Fruit fly (Drosophila melanogaster) whole organism, embryonic: ENCODE data around the gene brun.

Experiments
- Ada2b ChIP-seq: fragments of 200-800 bp; sonication (Bioruptor generic); IDR thresholded peaks from 2 replicates; pipeline ENCODE4 v1.3.6; 2022; ENCODE audit warnings: missing biosample characterization, missing genetic modification characterization
- BEAF-32 ChIP-seq: fragments of 200-800 bp; sonication (Bioruptor generic); optimal IDR thresholded peaks from 3 replicates; lab custom pipeline; 2017; ENCODE audit warnings: missing biosample characterization, missing genetic modification characterization, mild to moderate bottlenecking, moderate library complexity, missing genetic modification reagents
- Blimp-1 ChIP-seq: fragments of 200-800 bp; sonication (Bioruptor generic); optimal IDR thresholded peaks from 3 replicates; lab custom pipeline; 2018; ENCODE audit warnings: missing biosample characterization, missing genetic modification characterization, mild to moderate bottlenecking, moderate library complexity, missing genetic modification reagents
- CG10979 ChIP-seq: fragments of 200-800 bp; sonication (Bioruptor generic); optimal IDR thresholded peaks from 2 replicates; lab custom pipeline; 2018; ENCODE audit warnings: missing biosample characterization, mild to moderate bottlenecking, missing genetic modification characterization, moderate library complexity
- CG11504 ChIP-seq: fragments of 200-800 bp; sonication (Bioruptor generic); optimal IDR thresholded peaks from 3 replicates; lab custom pipeline; 2019; ENCODE audit warnings: missing biosample characterization, mild to moderate bottlenecking, missing genetic modification characterization, moderate library complexity
- CG13424 ChIP-seq: fragments of 200-800 bp; sonication (Bioruptor generic); optimal IDR thresholded peaks from 2 replicates; lab custom pipeline; 2019; ENCODE audit warnings: missing biosample characterization, mild to moderate bottlenecking, missing genetic modification characterization, moderate library complexity
- CG14667 ChIP-seq: fragments of 200-800 bp; sonication (Bioruptor generic); IDR thresholded peaks from 2 replicates; pipeline ENCODE4 v1.3.6; 2022; ENCODE audit warnings: missing biosample characterization, missing genetic modification characterization
- CG15514 ChIP-seq: fragments of 200-800 bp; sonication (Bioruptor generic); optimal IDR thresholded peaks from 3 replicates; lab custom pipeline; 2017; ENCODE audit warnings: missing biosample characterization, missing genetic modification characterization, mild to moderate bottlenecking, moderate library complexity, missing genetic modification reagents
- CG16813 ChIP-seq: fragments of 200-800 bp; sonication (Bioruptor generic); IDR thresholded peaks from 3 replicates; pipeline ENCODE4 v1.3.6; 2022; ENCODE audit warnings: missing biosample characterization, missing genetic modification characterization; ENCODE audit not compliant: partially characterized antibody
- CG31441 ChIP-seq: fragments of 200-800 bp; sonication (Bioruptor generic); IDR thresholded peaks from 2 replicates; pipeline ENCODE4 v1.3.6; 2022; ENCODE audit warnings: missing biosample characterization, missing genetic modification characterization
- CG34376 ChIP-seq: fragments of 200-800 bp; sonication (Bioruptor generic); optimal IDR thresholded peaks from 2 replicates; lab custom pipeline; 2018; ENCODE audit warnings: missing biosample characterization, mild to moderate bottlenecking, missing genetic modification characterization
- CG4360 ChIP-seq: fragments of 200-800 bp; sonication (Bioruptor generic); IDR thresholded peaks from 2 replicates; pipeline ENCODE4 v1.3.6; 2022; ENCODE audit warnings: missing biosample characterization, missing genetic modification characterization
- CG4854 ChIP-seq: fragments of 200-800 bp; sonication (Bioruptor generic); optimal IDR thresholded peaks from 2 replicates; lab custom pipeline; 2016; ENCODE audit warnings: missing biosample characterization, missing genetic modification characterization, inconsistent platforms
- CG7271 ChIP-seq: fragments of 200-800 bp; sonication (Bioruptor generic); optimal IDR thresholded peaks from 2 replicates; lab custom pipeline; 2018; ENCODE audit warnings: missing biosample characterization, mild to moderate bottlenecking, missing genetic modification characterization, moderate library complexity
- CG8359 ChIP-seq: fragments of 200-800 bp; sonication (Bioruptor generic); optimal IDR thresholded peaks from 2 replicates; lab custom pipeline; 2017; ENCODE audit warnings: missing biosample characterization, mild to moderate bottlenecking, missing genetic modification characterization, borderline replicate concordance
- CG9609 ChIP-seq: fragments of 200-800 bp; sonication (Bioruptor generic); optimal IDR thresholded peaks from 3 replicates; lab custom pipeline; 2016; ENCODE audit warnings: missing biosample characterization, missing genetic modification characterization
- Chrac-16 ChIP-seq: fragments of 200-800 bp; sonication (Bioruptor generic); optimal IDR thresholded peaks from 3 replicates; lab custom pipeline; 2016; ENCODE audit warnings: missing biosample characterization, missing genetic modification characterization
- Dad ChIP-seq: fragments of 200-800 bp; sonication (Bioruptor generic); optimal IDR thresholded peaks from 3 replicates; lab custom pipeline; 2016; ENCODE audit warnings: missing biosample characterization, missing genetic modification characterization
- Dp ChIP-seq: fragments of 200-800 bp; sonication (Bioruptor generic); optimal IDR thresholded peaks from 2 replicates; lab custom pipeline; 2018; ENCODE audit warnings: missing biosample characterization, mild to moderate bottlenecking, missing genetic modification characterization, moderate library complexity
- Hand ChIP-seq: fragments of 200-800 bp; sonication (Bioruptor generic); optimal IDR thresholded peaks from 2 replicates; lab custom pipeline; 2017; ENCODE audit warnings: mild to moderate bottlenecking, missing biosample characterization, missing genetic modification reagents, missing genetic modification characterization
- Mad ChIP-seq: fragments of 200-800 bp; sonication (Bioruptor generic); optimal IDR thresholded peaks from 2 replicates; lab custom pipeline; 2016; ENCODE audit warnings: missing biosample characterization, missing genetic modification characterization
- Med ChIP-seq: fragments of 200-800 bp; sonication (Bioruptor generic); peaks from one replicate; lab custom pipeline; 2016; ENCODE audit warnings: missing biosample characterization, missing genetic modification characterization, mild to moderate bottlenecking, inconsistent platforms, moderate library complexity
- NFAT ChIP-seq: fragments of 200-800 bp; sonication (Bioruptor generic); IDR thresholded peaks from 2 replicates; pipeline ENCODE4 v1.3.6; 2022; ENCODE audit warnings: missing biosample characterization, missing genetic modification characterization
- Nf-YC ChIP-seq: fragments of 200-800 bp; optimal IDR thresholded peaks from 3 replicates; lab custom pipeline; 2019; ENCODE audit warnings: missing biosample characterization, mild to moderate bottlenecking, missing genetic modification characterization, moderate library complexity
- Pdp1 ChIP-seq, 2 experiments: fragments of 200-800 bp; sonication (Bioruptor generic); optimal IDR thresholded peaks; 3 replicates each; lab custom pipeline; 2016; ENCODE audit warnings: missing biosample characterization in 2 of 2, missing genetic modification characterization in 2 of 2, mild to moderate bottlenecking in 1 of 2, moderate library complexity in 1 of 2
- Poxn ChIP-seq: fragments of 200-800 bp; sonication (Bioruptor generic); IDR thresholded peaks from 2 replicates; pipeline ENCODE4 v1.3.6; 2022; ENCODE audit warnings: missing biosample characterization, missing genetic modification characterization
- Ptx1 ChIP-seq: fragments of 200-800 bp; sonication (Bioruptor generic); IDR thresholded peaks from 2 replicates; pipeline ENCODE4 v1.3.6; 2022; ENCODE audit warnings: missing biosample characterization, missing genetic modification characterization
- bab2 ChIP-seq: fragments of 200-800 bp; sonication (Bioruptor generic); optimal IDR thresholded peaks from 2 replicates; lab custom pipeline; 2016; ENCODE audit warnings: missing biosample characterization, missing genetic modification characterization
- bsh ChIP-seq, 2 experiments: fragments of 200-800 bp; sonication (Bioruptor generic); optimal IDR thresholded peaks; 2 replicates each; lab custom pipeline; 2017 to 2018; ENCODE audit warnings: mild to moderate bottlenecking in 2 of 2, missing biosample characterization in 2 of 2, missing genetic modification characterization in 2 of 2, moderate library complexity in 1 of 2
- chm ChIP-seq: fragments of 200-800 bp; sonication (Bioruptor generic); IDR thresholded peaks from 2 replicates; pipeline ENCODE4 v1.3.6; 2022; ENCODE audit warnings: missing biosample characterization, missing genetic modification characterization
- chn ChIP-seq: fragments of 200-800 bp; sonication (Bioruptor generic); optimal IDR thresholded peaks from 2 replicates; lab custom pipeline; 2016; ENCODE audit warnings: missing biosample characterization, missing genetic modification characterization
- dmrt99B ChIP-seq: fragments of 200-800 bp; sonication (Bioruptor generic); optimal IDR thresholded peaks from 2 replicates; lab custom pipeline; 2018; ENCODE audit warnings: missing biosample characterization, mild to moderate bottlenecking, missing genetic modification characterization, moderate library complexity
- ftz-f1 ChIP-seq: fragments of 200-800 bp; sonication (Bioruptor generic); optimal IDR thresholded peaks from 2 replicates; lab custom pipeline; 2016; ENCODE audit warnings: missing biosample characterization, missing genetic modification characterization
- grau ChIP-seq: fragments of 200-800 bp; optimal IDR thresholded peaks from 3 replicates; lab custom pipeline; 2019; ENCODE audit warnings: missing biosample characterization, mild to moderate bottlenecking, missing genetic modification characterization, moderate library complexity
- lmd ChIP-seq: fragments of 200-800 bp; sonication (Bioruptor generic); IDR thresholded peaks from 2 replicates; pipeline ENCODE4 v1.3.6; 2022; ENCODE audit warnings: missing biosample characterization, missing genetic modification characterization
- nerfin-2 ChIP-seq: fragments of 200-800 bp; sonication (Bioruptor generic); IDR thresholded peaks from 2 replicates; pipeline ENCODE4 v1.3.6; 2022; ENCODE audit warnings: missing biosample characterization, missing genetic modification characterization; ENCODE audit not compliant: partially characterized antibody
- odd ChIP-seq: fragments of 200-800 bp; sonication (Bioruptor generic); optimal IDR thresholded peaks from 2 replicates; lab custom pipeline; 2017; ENCODE audit warnings: missing biosample characterization, mild to moderate bottlenecking, missing genetic modification characterization
- org-1 ChIP-seq: fragments of 200-800 bp; sonication (Bioruptor generic); optimal IDR thresholded peaks from 2 replicates; lab custom pipeline; 2017; ENCODE audit warnings: missing biosample characterization, missing genetic modification characterization
- otp ChIP-seq: fragments of 200-800 bp; sonication (Bioruptor generic); IDR thresholded peaks from 3 replicates; pipeline ENCODE4, ENCODE4 v1.3.6; 2022; ENCODE audit warnings: missing biosample characterization, missing genetic modification characterization
- prd ChIP-seq, 3 experiments: fragments of >200 bp in 2 of 3; fragments of 200-800 bp in 1 of 3; sonication (Bioruptor generic) in 1 of 3; optimal IDR thresholded peaks in 2 of 3; IDR thresholded peaks in 1 of 3; 2 replicates in 2 of 3; 3 replicates in 1 of 3; pipeline versions ENCODE4 v1.3.6 to Lab custom; 2017 to 2022; ENCODE audit warnings: missing biosample characterization in 1 of 3, missing genetic modification characterization in 1 of 3
- sima ChIP-seq: fragments of 200-800 bp; sonication (Bioruptor generic); optimal IDR thresholded peaks from 2 replicates; lab custom pipeline; 2016; ENCODE audit warnings: missing biosample characterization, missing genetic modification characterization
- slbo ChIP-seq: fragments of 200-800 bp; sonication (Bioruptor generic); IDR thresholded peaks from 2 replicates; pipeline ENCODE4 v1.3.6; 2022; ENCODE audit warnings: missing biosample characterization, missing genetic modification characterization
- sr ChIP-seq: fragments of 200-800 bp; sonication (Bioruptor generic); IDR thresholded peaks from 3 replicates; pipeline ENCODE4 v1.3.6; 2022; ENCODE audit warnings: missing biosample characterization, missing genetic modification characterization
- tio ChIP-seq: fragments of 200-800 bp; sonication (Bioruptor generic); optimal IDR thresholded peaks from 2 replicates; lab custom pipeline; 2017; ENCODE audit warnings: missing biosample characterization, missing genetic modification characterization, inconsistent platforms
- trem ChIP-seq: fragments of 200-800 bp; optimal IDR thresholded peaks from 3 replicates; lab custom pipeline; 2019; ENCODE audit warnings: missing biosample characterization, mild to moderate bottlenecking, missing genetic modification characterization, moderate library complexity
- vvl ChIP-seq: fragments of 200-800 bp; sonication (Bioruptor generic); IDR thresholded peaks from 2 replicates; pipeline ENCODE4 v1.3.6; 2022; ENCODE audit warnings: missing biosample characterization, missing genetic modification characterization
- zf30C ChIP-seq: fragments of 200-800 bp; sonication (Bioruptor generic); optimal IDR thresholded peaks from 3 replicates; lab custom pipeline; 2018; ENCODE audit warnings: missing biosample characterization, mild to moderate bottlenecking, missing genetic modification characterization
- zfh2 ChIP-seq: fragments of 200-800 bp; sonication (Bioruptor generic); optimal IDR thresholded peaks from 2 replicates; lab custom pipeline; 2016; ENCODE audit warnings: missing biosample characterization, missing genetic modification characterization

Gene brun

dm6 chr2L:20649891-20650290 is 6.1 kb downstream of the brun start, which contains the start of gene CG2611 (continued):
- TF ChIP-seq sima (GFP tag; lab: Kevin White, UChicago), result no peak
- peak; percentile 48 for TF ChIP-seq chn
- TF ChIP-seq grau (tag; lab: Kevin White, UChicago), result peak; percentile 98
- peak; percentile 99 for TF ChIP-seq trem (tag; lab: Kevin White, UChicago)
- TF ChIP-seq prd (optimal IDR thresholded peaks at IDR 0.05; lab: Kevin White, UChicago), result no peak
- peak; percentile 68 for TF ChIP-seq prd (GFP tag; IDR thresholded peaks at IDR 0.05; lab: Robert Waterston, UW)
- peak; percentile 30 for TF ChIP-seq CG9609 (GFP tag; lab: Kevin White, UChicago)
- peak; percentile 1 for TF ChIP-seq Dp
- peak; percentile 9; the same call in 1 of the 2 replicates for TF ChIP-seq chm
- TF ChIP-seq BEAF-32 (GFP tag; lab: Kevin White, UChicago), result peak; percentile 55
- peak; percentile 45 for TF ChIP-seq bab2 (GFP tag; lab: Kevin White, UChicago)
- no peak for TF ChIP-seq otp
- no peak for TF ChIP-seq dmrt99B (tag; lab: Kevin White, UChicago)
- no peak for TF ChIP-seq CG7271 (tag; lab: Kevin White, UChicago)
- peak; percentile 56; the same call in 1 of the 2 replicates for TF ChIP-seq vvl (GFP tag; lab: Robert Waterston, UW)
- TF ChIP-seq CG15514 (GFP tag; lab: Kevin White, UChicago), result peak; percentile 74
- no peak for TF ChIP-seq nerfin-2
- peak; percentile 34 for TF ChIP-seq Mad
- peak; percentile 22 for TF ChIP-seq Hand (GFP tag; lab: Kevin White, UChicago)
- peak; percentile 21 for TF ChIP-seq CG4854 (GFP tag; lab: Kevin White, UChicago)
- TF ChIP-seq ftz-f1, result peak; percentile 31
- 0 out of 3 replicates have a peak, but pooled peaks have one; percentile 6 for TF ChIP-seq CG16813 (GFP tag; lab: Robert Waterston, UW)
- TF ChIP-seq CG4360 (GFP tag; lab: Robert Waterston, UW), result 0 out of 2 replicates have a peak, but pooled peaks have one; percentile 9
- no peak for TF ChIP-seq NFAT (GFP tag; lab: Robert Waterston, UW)
- peak; percentile 30 for TF ChIP-seq CG10979 (tag; lab: Kevin White, UChicago)
- peak in 1 of 2 experiments; percentile 46 for TF ChIP-seq bsh (GFP tag; optimal IDR thresholded peaks at IDR 0.05; lab: Kevin White, UChicago)
- TF ChIP-seq odd (GFP tag; lab: Kevin White, UChicago), result no peak
- peak; percentile 76; the same call in 1 of the 2 replicates for TF ChIP-seq slbo (GFP tag; lab: Robert Waterston, UW)
- no peak for TF ChIP-seq CG8359 (GFP tag; lab: Kevin White, UChicago)
- no peak for TF ChIP-seq sr (GFP tag; lab: Robert Waterston, UW)
- peak; percentile 60 for TF ChIP-seq Chrac-16 (GFP tag; lab: Kevin White, UChicago)
- peak; percentile 25; the same call in 1 of the 2 replicates for TF ChIP-seq lmd (GFP tag; lab: Robert Waterston, UW)
- peak; percentile 10 for TF ChIP-seq Dad (GFP tag; lab: Kevin White, UChicago)
- TF ChIP-seq CG34376 (GFP tag; lab: Kevin White, UChicago), result peak; percentile 22
- peak; percentile 58 to 59 for TF ChIP-seq Pdp1 (GFP tag; optimal IDR thresholded peaks at IDR 0.05; lab: Kevin White, UChicago)

dm6 chr2L:20648612-20649011 is 7.4 kb downstream of the brun start, which contains the start of gene CG18810:
CG18810 (plus strand) TSS chr2L:20648912.
- TF ChIP-seq tio (GFP tag; lab: Kevin White, UChicago) (no peak), Ptx1 (GFP tag; lab: Robert Waterston, UW) (no peak), zf30C (no peak), Med (no peak), Poxn (GFP tag; lab: Robert Waterston, UW) (no peak), zfh2 (GFP tag; lab: Kevin White, UChicago) (no peak), org-1 (GFP tag; lab: Kevin White, UChicago) (no peak), CG11504 (tag; lab: Kevin White, UChicago) (no peak), CG31441 (GFP tag; lab: Robert Waterston, UW) (no peak), Nf-YC (tag; lab: Kevin White, UChicago) (no peak), CG14667 (GFP tag; lab: Robert Waterston, UW) (no peak), Ada2b (GFP tag; lab: Robert Waterston, UW) (no peak), CG13424 (tag; lab: Kevin White, UChicago) (no peak), Blimp-1 (no peak)
- TF ChIP-seq, all 482 proteins: peak for 0
